Fruit fly (Drosophila melanogaster) whole organism, prepupa: Measurements from ENCODE around the gene akirin.

ENCODE experiments used
- Blimp-1 ChIP-seq: fragments of 200-800 bp; sonication (Bioruptor generic); optimal IDR thresholded peaks from 3 replicates; lab custom pipeline; 2017; ENCODE audit warnings: missing biosample characterization, missing genetic modification characterization, mild to moderate bottlenecking, moderate library complexity, missing genetic modification reagents
- CG10631 ChIP-seq: fragments of 200-800 bp; sonication (Bioruptor generic); optimal IDR thresholded peaks from 2 replicates; lab custom pipeline; 2016; ENCODE audit warnings: missing biosample characterization, missing genetic modification characterization
- CG10669 ChIP-seq: fragments of 200-800 bp; sonication (Bioruptor generic); optimal IDR thresholded peaks from 3 replicates; lab custom pipeline; 2018; ENCODE audit warnings: missing biosample characterization, mild to moderate bottlenecking, missing genetic modification characterization, moderate library complexity
- CG11762 ChIP-seq: fragments of 200-800 bp; sonication (Bioruptor generic); optimal IDR thresholded peaks from 3 replicates; lab custom pipeline; 2016; ENCODE audit warnings: missing biosample characterization, missing genetic modification characterization; ENCODE audit not compliant: insufficient read depth
- CG11902 ChIP-seq: fragments of 200-800 bp; sonication (Bioruptor generic); optimal IDR thresholded peaks from 3 replicates; lab custom pipeline; 2016; ENCODE audit warnings: missing biosample characterization, missing genetic modification characterization
- CG15336 ChIP-seq: fragments of 200-800 bp; sonication (Bioruptor generic); IDR thresholded peaks from 2 replicates; pipeline ENCODE4 v1.3.6; 2022; ENCODE audit warnings: missing biosample characterization, missing genetic modification characterization
- CG1621 ChIP-seq: fragments of 200-800 bp; sonication (Bioruptor generic); optimal IDR thresholded peaks from 3 replicates; lab custom pipeline; 2018; ENCODE audit warnings: missing biosample characterization, mild to moderate bottlenecking, missing genetic modification characterization
- CG16779 ChIP-seq: fragments of 200-800 bp; sonication (Bioruptor generic); optimal IDR thresholded peaks from 3 replicates; lab custom pipeline; 2017; ENCODE audit warnings: missing biosample characterization, mild to moderate bottlenecking, missing genetic modification characterization
- CG3032 ChIP-seq: fragments of 200-800 bp; optimal IDR thresholded peaks from 2 replicates; lab custom pipeline; 2019; ENCODE audit warnings: missing biosample characterization, mild to moderate bottlenecking, missing genetic modification characterization, moderate library complexity
- CG31627 ChIP-seq: fragments of 200-800 bp; sonication (Bioruptor generic); optimal IDR thresholded peaks from 3 replicates; lab custom pipeline; 2016; ENCODE audit warnings: missing biosample characterization, missing genetic modification characterization
- CG32006 ChIP-seq: fragments of 200-800 bp; sonication (Bioruptor generic); optimal IDR thresholded peaks from 3 replicates; lab custom pipeline; 2017; ENCODE audit warnings: missing biosample characterization, mild to moderate bottlenecking, missing genetic modification characterization
- CG34406 ChIP-seq: fragments of 200-800 bp; sonication (Bioruptor generic); optimal IDR thresholded peaks from 3 replicates; lab custom pipeline; 2016; ENCODE audit warnings: missing biosample characterization, missing genetic modification characterization
- CG3919 ChIP-seq: fragments of 200-800 bp; sonication (Bioruptor generic); optimal IDR thresholded peaks from 3 replicates; lab custom pipeline; 2016; ENCODE audit warnings: missing biosample characterization, missing genetic modification characterization
- CG4318 ChIP-seq: fragments of 200-800 bp; sonication (Bioruptor generic); optimal IDR thresholded peaks from 3 replicates; lab custom pipeline; 2017; ENCODE audit warnings: missing biosample characterization, mild to moderate bottlenecking, missing genetic modification characterization
- CG6163 ChIP-seq: fragments of 200-800 bp; sonication (Bioruptor generic); IDR thresholded peaks from 3 replicates; pipeline ENCODE4 v1.3.6; 2022; ENCODE audit warnings: missing biosample characterization, missing genetic modification characterization
- CG6792 ChIP-seq: fragments of 200-800 bp; sonication (Bioruptor generic); optimal IDR thresholded peaks from 3 replicates; lab custom pipeline; 2016; ENCODE audit warnings: missing biosample characterization, missing genetic modification characterization
- CG6854 ChIP-seq: fragments of 200-800 bp; sonication (Bioruptor generic); optimal IDR thresholded peaks from 2 replicates; lab custom pipeline; 2017; ENCODE audit warnings: missing biosample characterization, mild to moderate bottlenecking, missing genetic modification characterization
- CG8119 ChIP-seq: fragments of 200-800 bp; sonication (Bioruptor generic); IDR thresholded peaks from 3 replicates; pipeline ENCODE4 v1.3.6; 2022; ENCODE audit warnings: missing biosample characterization, missing genetic modification characterization
- CG8632 ChIP-seq: fragments of 200-800 bp; sonication (Bioruptor generic); optimal IDR thresholded peaks from 3 replicates; lab custom pipeline; 2016; ENCODE audit warnings: missing biosample characterization, missing genetic modification characterization
- CG9139 ChIP-seq: fragments of 200-800 bp; sonication (Bioruptor generic); optimal IDR thresholded peaks from 3 replicates; lab custom pipeline; 2017; ENCODE audit warnings: missing biosample characterization, mild to moderate bottlenecking, missing genetic modification characterization
- Eip75B ChIP-seq: fragments of 200-800 bp; sonication (Bioruptor generic); optimal IDR thresholded peaks from 3 replicates; lab custom pipeline; 2016; ENCODE audit warnings: missing biosample characterization, missing genetic modification characterization
- Eip93F ChIP-seq: fragments of 200-800 bp; sonication (Bioruptor generic); optimal IDR thresholded peaks from 2 replicates; lab custom pipeline; 2016; ENCODE audit warnings: missing biosample characterization, mild to moderate bottlenecking, missing genetic modification characterization
- Ets96B ChIP-seq: fragments of 200-800 bp; optimal IDR thresholded peaks from 2 replicates; lab custom pipeline; 2019; ENCODE audit warnings: missing biosample characterization, mild to moderate bottlenecking, missing genetic modification characterization, moderate library complexity
- Hr38 ChIP-seq: sonication (Bioruptor generic); optimal IDR thresholded peaks from 2 replicates; lab custom pipeline; 2016; ENCODE audit warnings: missing biosample characterization, missing genetic modification characterization
- Hr39 ChIP-seq: fragments of 200-800 bp; sonication (Bioruptor generic); optimal IDR thresholded peaks from 2 replicates; lab custom pipeline; 2016; ENCODE audit warnings: missing biosample characterization, missing genetic modification characterization
- Hr4 ChIP-seq: fragments of 200-800 bp; sonication (Bioruptor generic); optimal IDR thresholded peaks from 3 replicates; lab custom pipeline; 2016; ENCODE audit warnings: missing biosample characterization, missing genetic modification characterization
- Met ChIP-seq: fragments of 200-800 bp; sonication (Bioruptor generic); optimal IDR thresholded peaks from 3 replicates; lab custom pipeline; 2016; ENCODE audit warnings: missing biosample characterization, missing genetic modification characterization
- OdsH ChIP-seq: fragments of 200-800 bp; sonication (Bioruptor generic); optimal IDR thresholded peaks from 3 replicates; lab custom pipeline; 2016; ENCODE audit warnings: missing biosample characterization, missing genetic modification characterization
- Sox102F ChIP-seq: fragments of 200-800 bp; sonication (Bioruptor generic); optimal IDR thresholded peaks from 2 replicates; lab custom pipeline; 2016; ENCODE audit warnings: missing biosample characterization, mild to moderate bottlenecking, missing genetic modification characterization
- Sox14 ChIP-seq: fragments of 200-800 bp; sonication (Bioruptor generic); optimal IDR thresholded peaks from 3 replicates; lab custom pipeline; 2016; ENCODE audit warnings: missing biosample characterization, missing genetic modification characterization
- Sox15 ChIP-seq: fragments of 200-800 bp; sonication (Bioruptor generic); optimal IDR thresholded peaks from 3 replicates; lab custom pipeline; 2016; ENCODE audit warnings: missing biosample characterization, missing genetic modification characterization
- achi ChIP-seq: fragments of 200-800 bp; sonication (Bioruptor generic); optimal IDR thresholded peaks from 3 replicates; lab custom pipeline; 2016; ENCODE audit warnings: missing biosample characterization, missing genetic modification characterization
- cyc ChIP-seq: fragments of 200-800 bp; sonication (Bioruptor generic); optimal IDR thresholded peaks from 3 replicates; lab custom pipeline; 2016; ENCODE audit warnings: missing biosample characterization, missing genetic modification characterization
- dsx ChIP-seq: fragments of 200-800 bp; optimal IDR thresholded peaks from 3 replicates; lab custom pipeline; 2019; ENCODE audit warnings: missing biosample characterization, mild to moderate bottlenecking, missing genetic modification characterization, moderate library complexity; ENCODE audit not compliant: poor library complexity, severe bottlenecking
- esn ChIP-seq: fragments of 200-800 bp; sonication (Bioruptor generic); optimal IDR thresholded peaks from 2 replicates; lab custom pipeline; 2016; ENCODE audit warnings: missing biosample characterization, mild to moderate bottlenecking, missing genetic modification characterization, moderate library complexity
- fd85E ChIP-seq: fragments of 200-800 bp; sonication (Bioruptor generic); optimal IDR thresholded peaks from 3 replicates; lab custom pipeline; 2016; ENCODE audit warnings: missing biosample characterization, missing genetic modification characterization
- lz ChIP-seq: fragments of 200-800 bp; sonication (Bioruptor generic); optimal IDR thresholded peaks from 3 replicates; lab custom pipeline; 2016; ENCODE audit warnings: missing biosample characterization, missing genetic modification characterization
- net ChIP-seq: fragments of 200-800 bp; sonication (Bioruptor generic); optimal IDR thresholded peaks from 3 replicates; lab custom pipeline; 2016; ENCODE audit warnings: missing biosample characterization, missing genetic modification characterization
- pdm3 ChIP-seq: fragments of 200-800 bp; sonication (Bioruptor generic); optimal IDR thresholded peaks from 3 replicates; lab custom pipeline; 2016; ENCODE audit warnings: missing biosample characterization, missing genetic modification characterization
- ss ChIP-seq, 2 experiments: fragments of 200-800 bp; sonication (Bioruptor generic); optimal IDR thresholded peaks; 2 replicates in 1 of 2; 3 replicates in 1 of 2; lab custom pipeline; 2017 to 2018; ENCODE audit warnings: mild to moderate bottlenecking in 2 of 2, missing biosample characterization in 2 of 2, missing genetic modification characterization in 2 of 2, moderate library complexity in 1 of 2
- svp ChIP-seq: fragments of 200-800 bp; sonication (Bioruptor generic); peaks from one replicate; lab custom pipeline; 2016; ENCODE audit warnings: missing biosample characterization, missing genetic modification characterization
- topi ChIP-seq: fragments of 200-800 bp; sonication (Bioruptor generic); optimal IDR thresholded peaks from 3 replicates; lab custom pipeline; 2016; ENCODE audit warnings: missing biosample characterization, missing genetic modification characterization
- vri ChIP-seq: fragments of 200-800 bp; sonication (Bioruptor generic); optimal IDR thresholded peaks from 3 replicates; lab custom pipeline; 2016; ENCODE audit warnings: missing biosample characterization, mild to moderate bottlenecking, missing genetic modification characterization

akirin gene

dm6 chr3L:7376151-7376550, 6.5 kb downstream of the akirin start:
- TF ChIP-seq CG15336 (GFP tag; lab: Robert Waterston, UW), result no peak
- TF ChIP-seq svp (GFP tag; lab: Kevin White, UChicago), result peak; percentile 6
- peak; percentile 15 for TF ChIP-seq vri (GFP tag; lab: Kevin White, UChicago)
- TF ChIP-seq, all 60 proteins: peak for 2

DNA sequence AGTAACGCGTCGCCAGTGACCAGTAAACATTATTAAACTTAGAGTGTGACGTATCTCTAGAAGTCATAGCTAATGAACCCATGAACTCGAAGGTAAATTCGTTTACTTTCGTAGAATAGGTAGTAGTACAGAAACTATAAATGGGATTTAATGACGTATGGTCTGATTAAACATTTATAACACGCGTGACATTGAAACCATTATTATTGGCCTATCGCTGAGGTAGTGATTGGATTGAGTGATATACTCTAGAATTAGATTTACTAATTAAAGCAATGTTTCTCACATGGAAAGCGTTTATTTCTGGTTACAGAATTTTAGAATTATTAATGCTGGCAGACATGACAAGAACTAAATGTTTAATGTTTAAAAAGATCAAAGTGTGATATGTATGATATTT, 7.2 kb downstream of the akirin start:
- TF ChIP-seq CG8632 (GFP tag; lab: Kevin White, UChicago), result no peak
- TF ChIP-seq CG9139 (GFP tag; lab: Kevin White, UChicago), result no peak
- no peak for TF ChIP-seq Sox14 (GFP tag; lab: Kevin White, UChicago)
- no peak for TF ChIP-seq CG32006 (GFP tag; lab: Kevin White, UChicago)
- TF ChIP-seq CG15336 (GFP tag; lab: Robert Waterston, UW), result no peak
- no peak for TF ChIP-seq CG4318
- TF ChIP-seq CG6163 (GFP tag; lab: Robert Waterston, UW), result no peak
- no peak for TF ChIP-seq Hr38

DNA sequence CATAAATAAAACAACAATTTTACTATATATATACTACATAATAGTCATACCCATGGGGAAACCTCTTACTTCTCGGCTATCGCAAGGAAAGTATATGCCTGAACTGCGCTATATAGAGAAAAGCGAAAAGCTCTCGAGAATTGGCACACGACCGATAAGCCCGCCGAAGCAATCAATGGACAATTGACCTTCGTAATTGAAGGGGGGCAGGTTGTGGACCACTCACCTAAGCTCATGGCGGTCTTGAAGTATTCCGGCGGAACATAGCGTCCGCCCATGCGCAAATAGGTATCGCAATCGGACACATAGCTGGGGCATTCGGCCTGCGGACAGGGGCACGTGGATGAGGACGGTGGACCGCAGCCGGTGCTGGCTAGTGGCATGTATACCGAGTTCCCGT, 10.8 kb downstream of the akirin start:
- no peak for TF ChIP-seq Sox15
- TF ChIP-seq CG6163 (GFP tag; lab: Robert Waterston, UW), result no peak
- TF ChIP-seq OdsH (GFP tag; lab: Kevin White, UChicago), result no peak
- TF ChIP-seq CG11762, result no peak
- TF ChIP-seq CG6854 (GFP tag; lab: Kevin White, UChicago), result no peak
- no peak for TF ChIP-seq topi (GFP tag; lab: Kevin White, UChicago)
- no peak for TF ChIP-seq CG3919
- peak; percentile 97 for TF ChIP-seq svp (GFP tag; lab: Kevin White, UChicago)

DNA sequence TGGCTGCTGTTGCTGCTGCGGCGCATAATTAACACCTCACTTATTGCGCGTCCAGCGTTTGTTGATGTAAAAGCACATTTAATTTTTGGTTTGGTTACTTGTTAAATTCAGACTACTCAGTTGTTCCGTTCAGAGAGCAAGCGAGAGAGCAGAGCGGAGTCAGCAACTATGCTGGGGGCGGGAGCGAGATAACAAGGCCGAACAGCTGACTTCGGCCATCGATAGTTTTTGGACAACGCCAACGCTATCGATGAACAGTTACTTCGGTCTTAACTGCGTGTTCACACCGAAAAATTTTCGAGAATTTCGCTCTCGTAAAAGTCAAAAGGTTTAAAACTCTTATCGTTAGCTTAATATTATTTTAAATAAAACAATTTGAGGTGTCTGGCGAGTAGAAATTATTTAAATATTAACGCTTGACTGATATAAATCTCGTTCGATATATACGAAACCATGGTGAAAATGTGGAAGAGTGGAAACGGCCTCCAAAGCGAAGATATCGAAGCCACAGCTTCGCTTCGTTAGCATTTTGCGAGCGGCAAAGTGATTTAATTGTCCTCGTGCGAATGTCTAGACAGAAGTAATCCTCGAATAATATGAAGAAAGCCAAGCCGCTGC, 11.8 kb downstream of the akirin start, which contains the start of the genes SMSr and smid:
TSS of gene SMSr (minus strand) at position 116 of the 618 bp plus-strand sequence.
TSS of gene smid (plus strand) at position 256 of the 618 bp plus-strand sequence.
- TF ChIP-seq CG8119 (GFP tag; lab: Robert Waterston, UW) (no peak), net (GFP tag; lab: Kevin White, UChicago) (peak; percentile 19), CG6163 (GFP tag; lab: Robert Waterston, UW) (peak; percentile 41; the same call in 1 of the 3 replicates), achi (peak; percentile 44), pdm3 (GFP tag; lab: Kevin White, UChicago) (peak; percentile 70), CG3032 (peak; percentile 56), CG1621 (tag; lab: Kevin White, UChicago) (peak; percentile 31), cyc (GFP tag; lab: Kevin White, UChicago) (peak; percentile 64), esn (peak; percentile 63), Blimp-1 (GFP tag; lab: Kevin White, UChicago) (no peak), CG10669 (GFP tag; lab: Kevin White, UChicago) (no peak), Hr4 (GFP tag; lab: Kevin White, UChicago) (peak; percentile 71), CG6854 (GFP tag; lab: Kevin White, UChicago) (peak; percentile 44), CG4318 (peak; percentile 47), Sox102F (GFP tag; lab: Kevin White, UChicago) (peak; percentile 50), CG31627 (GFP tag; lab: Kevin White, UChicago) (peak; percentile 70), CG6792 (GFP tag; lab: Kevin White, UChicago) (peak; percentile 56), OdsH (GFP tag; lab: Kevin White, UChicago) (peak; percentile 70), CG34406 (GFP tag; lab: Kevin White, UChicago) (peak; percentile 47), lz (GFP tag; lab: Kevin White, UChicago) (peak; percentile 71), CG11902 (GFP tag; lab: Kevin White, UChicago) (peak; percentile 33), Eip75B (GFP tag; lab: Kevin White, UChicago) (peak; percentile 61), CG3919 (peak; percentile 58), Hr38 (no peak), svp (GFP tag; lab: Kevin White, UChicago) (peak; percentile 86), ss (GFP tag; optimal IDR thresholded peaks at IDR 0.05; lab: Kevin White, UChicago) (peak in 1 of 2 experiments; percentile 4), Ets96B (tag; lab: Kevin White, UChicago) (peak; percentile 53), fd85E (GFP tag; lab: Kevin White, UChicago) (no peak), CG8632 (GFP tag; lab: Kevin White, UChicago) (no peak), Eip93F (no peak), vri (GFP tag; lab: Kevin White, UChicago) (no peak), Met (no peak), CG16779 (tag; lab: Kevin White, UChicago) (no peak), Sox15 (peak; percentile 53), CG9139 (GFP tag; lab: Kevin White, UChicago) (no peak), dsx (GFP tag; lab: Kevin White, UChicago) (peak; percentile 27), Hr39 (GFP tag; lab: Kevin White, UChicago) (peak; percentile 66), CG10631 (GFP tag; lab: Kevin White, UChicago) (peak; percentile 55)
